Fruit fly (Drosophila melanogaster): ENCODE results near the gene Ccm3.

The Ccm3 gene

dm6 chr3R:15328083-15328779 is 43.5 kb upstream of the Ccm3 start, which contains the start of the genes CG6236 and ea (continued):
- TF ChIP-seq dysf (GFP tag; IDR thresholded peaks at IDR 0.05) (no peak), Hey (tag; optimal IDR thresholded peaks at IDR 0.05) (no peak), E2f2 (GFP tag; IDR thresholded peaks at IDR 0.05) (peak; percentile 40), CG18599 (GFP tag; optimal IDR thresholded peaks at IDR 0.05) (no peak), CG9437 (GFP tag; optimal IDR thresholded peaks at IDR 0.05) (no peak), NK7.1 (GFP tag; optimal IDR thresholded peaks at IDR 0.05) (no peak), CG9817 (tag; optimal IDR thresholded peaks at IDR 0.05) (no peak), ap (GFP tag; IDR thresholded peaks at IDR 0.05) (no peak), Hsf (GFP tag; optimal IDR thresholded peaks at IDR 0.05) (no peak), CrebB (tag; optimal IDR thresholded peaks at IDR 0.05) (no peak), CG9215 (GFP tag; IDR thresholded peaks at IDR 0.05) (no peak), CG8281 (tag; optimal IDR thresholded peaks at IDR 0.05) (no peak), ac (GFP tag; optimal IDR thresholded peaks at IDR 0.05) (no peak), row (GFP tag; IDR thresholded peaks at IDR 0.05) (no peak), CG32767 (GFP tag; IDR thresholded peaks at IDR 0.05) (no peak), NfI (GFP tag; optimal IDR thresholded peaks at IDR 0.05) (no peak), CG12769 (tag; optimal IDR thresholded peaks at IDR 0.05) (no peak), CG6854 (GFP tag; optimal IDR thresholded peaks at IDR 0.05) (peak; percentile 9), E2f1 (GFP tag; IDR thresholded peaks at IDR 0.05) (no peak), Fer3 (tag; optimal IDR thresholded peaks at IDR 0.05) (no peak), CG1602 (GFP tag; optimal IDR thresholded peaks at IDR 0.05) (no peak), cwo (GFP tag; optimal IDR thresholded peaks at IDR 0.05) (no peak), tap (tag; optimal IDR thresholded peaks at IDR 0.05) (no peak), Dad (GFP tag; optimal IDR thresholded peaks at IDR 0.05) (no peak), Ets97D (GFP tag; optimal IDR thresholded peaks at IDR 0.05) (no peak), CG17802 (tag; optimal IDR thresholded peaks at IDR 0.05) (no peak), CG13296 (GFP tag; optimal IDR thresholded peaks at IDR 0.05) (peak; percentile 1), MBD-R2 (GFP tag; IDR thresholded peaks at IDR 0.05) (0 out of 2 replicates have a peak, but pooled peaks have one; percentile 59), Deaf1 (tag; optimal IDR thresholded peaks at IDR 0.05) (peak; percentile 77)

- no peak for TF ChIP-seq Gsc (GFP tag; IDR thresholded peaks at IDR 0.05)
- TF ChIP-seq cato (GFP tag; optimal IDR thresholded peaks at IDR 0.05; ENCODE audit: borderline replicate concordance), result no peak
- no peak for TF ChIP-seq mirr (GFP tag; optimal IDR thresholded peaks at IDR 0.05)
- no peak for TF ChIP-seq CG11398 (GFP tag; optimal IDR thresholded peaks at IDR 0.05)
- TF ChIP-seq otp (GFP tag; IDR thresholded peaks at IDR 0.05), result no peak
- no peak for TF ChIP-seq CG14965 (GFP tag; optimal IDR thresholded peaks at IDR 0.05; ENCODE audit: borderline replicate concordance)
- no peak for TF ChIP-seq CG5953 (GFP tag; IDR thresholded peaks at IDR 0.05)
- no peak for TF ChIP-seq odd (GFP tag; optimal IDR thresholded peaks at IDR 0.05)
- TF ChIP-seq CG6254 (GFP tag; optimal IDR thresholded peaks at IDR 0.05), result no peak
- TF ChIP-seq Ptx1 (GFP tag; IDR thresholded peaks at IDR 0.05), result no peak
- no peak for TF ChIP-seq hth (optimal IDR thresholded peaks at IDR 0.05)
- TF ChIP-seq corto (GFP tag; optimal IDR thresholded peaks at IDR 0.05), result no peak
- TF ChIP-seq br (optimal IDR thresholded peaks at IDR 0.05), result no peak
- peak; percentile 58 for TF ChIP-seq HmgZ (tag; optimal IDR thresholded peaks at IDR 0.05)
- 0 out of 3 replicates have a peak, but pooled peaks have one; percentile 48 for TF ChIP-seq HLH4C (GFP tag; IDR thresholded peaks at IDR 0.05; ENCODE audit: partially characterized antibody)
- TF ChIP-seq CG8388 (GFP tag; optimal IDR thresholded peaks at IDR 0.05), result no peak
- no peak for TF ChIP-seq CG1602 (GFP tag; optimal IDR thresholded peaks at IDR 0.05)
- TF ChIP-seq CG12942 (GFP tag; optimal IDR thresholded peaks at IDR 0.05), result no peak
- peak; percentile 34 for TF ChIP-seq nmo (GFP tag; optimal IDR thresholded peaks at IDR 0.05)
- TF ChIP-seq CG10462 (GFP tag; optimal IDR thresholded peaks at IDR 0.05), result no peak
- no peak for TF ChIP-seq kah (GFP tag; optimal IDR thresholded peaks at IDR 0.05)
- TF ChIP-seq Sox102F (GFP tag; optimal IDR thresholded peaks at IDR 0.05), result no peak
- TF ChIP-seq CG9727 (GFP tag; optimal IDR thresholded peaks at IDR 0.05), result peak; percentile 0
- TF ChIP-seq Nf-YB (GFP tag; optimal IDR thresholded peaks at IDR 0.05), result no peak
These were observed 41.3 kb upstream of the Ccm3 start, which contains the start of gene mRpL9 for dm6 chr3R:15330472-15330871. Gene mRpL9 (plus strand): TSS chr3R:15330738.
